Fruit fly (Drosophila melanogaster) whole organism, embryonic: Measurements from ENCODE around the gene CG17207.

Experiments
- CG10267 ChIP-seq: fragments of 200-800 bp; sonication (Bioruptor generic); optimal IDR thresholded peaks from 2 replicates; lab custom pipeline; 2018; ENCODE audit warnings: missing biosample characterization, mild to moderate bottlenecking, missing genetic modification characterization, moderate library complexity
- CG10979 ChIP-seq: fragments of 200-800 bp; sonication (Bioruptor generic); optimal IDR thresholded peaks from 2 replicates; lab custom pipeline; 2018; ENCODE audit warnings: missing biosample characterization, mild to moderate bottlenecking, missing genetic modification characterization, moderate library complexity
- CG14441 ChIP-seq: fragments of 200-800 bp; sonication (Bioruptor generic); IDR thresholded peaks from 2 replicates; pipeline ENCODE4 v1.3.6; 2022; ENCODE audit warnings: missing biosample characterization, missing genetic modification characterization
- CG1602 ChIP-seq: fragments of 200-800 bp; sonication (Bioruptor generic); optimal IDR thresholded peaks from 3 replicates; lab custom pipeline; 2016; ENCODE audit warnings: missing biosample characterization, missing genetic modification characterization
- CG17186 ChIP-seq: fragments of 200-800 bp; sonication (Bioruptor generic); optimal IDR thresholded peaks from 3 replicates; lab custom pipeline; 2017; ENCODE audit warnings: missing biosample characterization, missing genetic modification reagents, missing genetic modification characterization
- CG18619 ChIP-seq: fragments of 200-800 bp; sonication (Bioruptor generic); optimal IDR thresholded peaks from 3 replicates; lab custom pipeline; 2017; ENCODE audit warnings: missing biosample characterization, mild to moderate bottlenecking, missing genetic modification characterization
- CG2202 ChIP-seq: fragments of 200-800 bp; sonication (Bioruptor generic); optimal IDR thresholded peaks from 2 replicates; lab custom pipeline; 2018; ENCODE audit warnings: missing biosample characterization, mild to moderate bottlenecking, missing genetic modification characterization
- CG2875 ChIP-seq: fragments of 200-800 bp; sonication (Bioruptor generic); optimal IDR thresholded peaks from 2 replicates; lab custom pipeline; 2017; ENCODE audit warnings: missing biosample characterization, mild to moderate bottlenecking, missing genetic modification characterization, missing genetic modification reagents
- CG30020 ChIP-seq: fragments of 200-800 bp; optimal IDR thresholded peaks from 2 replicates; lab custom pipeline; 2019; ENCODE audit warnings: missing biosample characterization, mild to moderate bottlenecking, missing genetic modification characterization, moderate library complexity
- CG3847 ChIP-seq: fragments of 200-800 bp; sonication (Bioruptor generic); IDR thresholded peaks from 2 replicates; pipeline ENCODE4 v1.3.6; 2022; ENCODE audit warnings: missing biosample characterization, missing genetic modification characterization
- CG43689 ChIP-seq: fragments of 200-800 bp; sonication (Bioruptor generic); IDR thresholded peaks from 2 replicates; pipeline ENCODE4 v1.3.6; 2022; ENCODE audit warnings: missing biosample characterization, missing genetic modification characterization
- CG4730 ChIP-seq: fragments of 200-800 bp; sonication (Bioruptor generic); IDR thresholded peaks from 2 replicates; pipeline ENCODE4 v1.3.6; 2022; ENCODE audit warnings: missing biosample characterization, missing genetic modification characterization
- CG6791 ChIP-seq: fragments of 200-800 bp; sonication (Bioruptor generic); IDR thresholded peaks from 3 replicates; pipeline ENCODE4 v1.3.6; 2022; ENCODE audit warnings: missing biosample characterization, missing genetic modification characterization; ENCODE audit not compliant: partially characterized antibody
- CG8359 ChIP-seq: fragments of 200-800 bp; sonication (Bioruptor generic); optimal IDR thresholded peaks from 2 replicates; lab custom pipeline; 2017; ENCODE audit warnings: missing biosample characterization, mild to moderate bottlenecking, missing genetic modification characterization, borderline replicate concordance
- CG9797 ChIP-seq: fragments of 200-800 bp; sonication (Bioruptor generic); optimal IDR thresholded peaks from 3 replicates; lab custom pipeline; 2018; ENCODE audit warnings: missing biosample characterization, mild to moderate bottlenecking, missing genetic modification characterization
- CG9876 ChIP-seq: fragments of 200-800 bp; sonication (Bioruptor generic); optimal IDR thresholded peaks from 2 replicates; lab custom pipeline; 2016; ENCODE audit warnings: missing biosample characterization, missing genetic modification characterization
- E2f2 ChIP-seq: fragments of 200-800 bp; sonication (Bioruptor generic); IDR thresholded peaks from 2 replicates; pipeline ENCODE4 v1.3.6; 2022; ENCODE audit warnings: missing biosample characterization, missing genetic modification characterization
- Gsc ChIP-seq: fragments of 200-800 bp; sonication (Bioruptor generic); IDR thresholded peaks from 2 replicates; pipeline ENCODE4 v1.3.6; 2022; ENCODE audit warnings: missing biosample characterization, missing genetic modification characterization
- HHEX ChIP-seq: fragments of 200-800 bp; sonication (Bioruptor generic); optimal IDR thresholded peaks from 3 replicates; lab custom pipeline; 2017; ENCODE audit warnings: missing biosample characterization, mild to moderate bottlenecking, missing genetic modification characterization, missing genetic modification reagents
- Hand ChIP-seq: fragments of 200-800 bp; sonication (Bioruptor generic); optimal IDR thresholded peaks from 2 replicates; lab custom pipeline; 2017; ENCODE audit warnings: mild to moderate bottlenecking, missing biosample characterization, missing genetic modification reagents, missing genetic modification characterization
- Hsf ChIP-seq: fragments of 200-800 bp; sonication (Bioruptor generic); optimal IDR thresholded peaks from 3 replicates; lab custom pipeline; 2016; ENCODE audit warnings: missing biosample characterization, missing genetic modification characterization
- Ptx1 ChIP-seq: fragments of 200-800 bp; sonication (Bioruptor generic); IDR thresholded peaks from 2 replicates; pipeline ENCODE4 v1.3.6; 2022; ENCODE audit warnings: missing biosample characterization, missing genetic modification characterization
- Scr ChIP-seq: fragments of 200-800 bp; sonication (Bioruptor generic); IDR thresholded peaks from 2 replicates; pipeline ENCODE4 v1.3.6; 2022; ENCODE audit warnings: missing biosample characterization, missing genetic modification characterization; ENCODE audit not compliant: partially characterized antibody
- Six4 ChIP-seq: fragments of 200-800 bp; sonication (Bioruptor generic); optimal IDR thresholded peaks from 2 replicates; lab custom pipeline; 2016; ENCODE audit warnings: missing biosample characterization, missing genetic modification characterization
- Ssrp ChIP-seq: fragments of 200-800 bp; sonication (Bioruptor generic); optimal IDR thresholded peaks from 2 replicates; lab custom pipeline; 2018; ENCODE audit warnings: missing biosample characterization, mild to moderate bottlenecking, missing genetic modification characterization, moderate library complexity
- YL-1 ChIP-seq: fragments of 200-800 bp; sonication (Bioruptor generic); optimal IDR thresholded peaks from 3 replicates; lab custom pipeline; 2017; ENCODE audit warnings: missing biosample characterization, mild to moderate bottlenecking, missing genetic modification characterization
- ac ChIP-seq: fragments of 200-800 bp; sonication (Bioruptor generic); optimal IDR thresholded peaks from 3 replicates; lab custom pipeline; 2017; ENCODE audit warnings: missing biosample characterization, mild to moderate bottlenecking, missing genetic modification characterization
- ato ChIP-seq: fragments of 200-800 bp; sonication (Bioruptor generic); IDR thresholded peaks from 2 replicates; pipeline ENCODE4 v1.3.6; 2022; ENCODE audit warnings: missing biosample characterization, missing genetic modification characterization; ENCODE audit not compliant: partially characterized antibody
- btn ChIP-seq: fragments of 200-800 bp; sonication (Bioruptor generic); optimal IDR thresholded peaks from 2 replicates; lab custom pipeline; 2016; ENCODE audit warnings: missing biosample characterization, missing genetic modification characterization
- crol ChIP-seq: fragments of 200-800 bp; sonication (Bioruptor generic); IDR thresholded peaks from 2 replicates; pipeline ENCODE4 v1.3.6; 2022; ENCODE audit warnings: missing biosample characterization, missing genetic modification characterization
- dmrt11E ChIP-seq: fragments of 200-800 bp; sonication (Bioruptor generic); optimal IDR thresholded peaks from 3 replicates; lab custom pipeline; 2018; ENCODE audit warnings: missing biosample characterization, mild to moderate bottlenecking, missing genetic modification characterization, moderate library complexity
- dysf ChIP-seq: fragments of 200-800 bp; sonication (Bioruptor generic); IDR thresholded peaks from 3 replicates; pipeline ENCODE4 v1.3.6; 2022; ENCODE audit warnings: missing biosample characterization, missing genetic modification characterization
- ems ChIP-seq: fragments of 200-800 bp; sonication (Bioruptor generic); optimal IDR thresholded peaks from 3 replicates; lab custom pipeline; 2016; ENCODE audit warnings: missing biosample characterization, missing genetic modification characterization
- gsb-n ChIP-seq: fragments of 200-800 bp; sonication (Bioruptor generic); optimal IDR thresholded peaks from 3 replicates; lab custom pipeline; 2018; ENCODE audit warnings: missing biosample characterization, mild to moderate bottlenecking, missing genetic modification characterization
- h ChIP-seq: fragments of >200 bp; optimal IDR thresholded peaks from 2 replicates; lab custom pipeline; 2017
- hb ChIP-seq: fragments of 200-800 bp; sonication (Bioruptor generic); IDR thresholded peaks from 3 replicates; pipeline ENCODE4 v1.3.6; 2022; ENCODE audit warnings: missing biosample characterization, missing genetic modification characterization; ENCODE audit not compliant: partially characterized antibody
- jing ChIP-seq: fragments of 200-800 bp; sonication (Bioruptor generic); optimal IDR thresholded peaks from 2 replicates; lab custom pipeline; 2018; ENCODE audit warnings: missing biosample characterization, mild to moderate bottlenecking, missing genetic modification characterization
- kah ChIP-seq: fragments of 200-800 bp; sonication (Bioruptor generic); optimal IDR thresholded peaks from 2 replicates; lab custom pipeline; 2018; ENCODE audit warnings: missing biosample characterization, mild to moderate bottlenecking, missing genetic modification characterization
- ken ChIP-seq: fragments of 200-800 bp; sonication (Bioruptor generic); IDR thresholded peaks from 3 replicates; pipeline ENCODE4 v1.3.6; 2022; ENCODE audit warnings: missing biosample characterization, missing genetic modification characterization
- lilli ChIP-seq: fragments of 200-800 bp; sonication (Bioruptor generic); optimal IDR thresholded peaks from 3 replicates; lab custom pipeline; 2016; ENCODE audit warnings: missing biosample characterization, missing genetic modification characterization
- lmd ChIP-seq: fragments of 200-800 bp; sonication (Bioruptor generic); IDR thresholded peaks from 2 replicates; pipeline ENCODE4 v1.3.6; 2022; ENCODE audit warnings: missing biosample characterization, missing genetic modification characterization
- nerfin-2 ChIP-seq: fragments of 200-800 bp; sonication (Bioruptor generic); IDR thresholded peaks from 2 replicates; pipeline ENCODE4 v1.3.6; 2022; ENCODE audit warnings: missing biosample characterization, missing genetic modification characterization; ENCODE audit not compliant: partially characterized antibody
- otp ChIP-seq: fragments of 200-800 bp; sonication (Bioruptor generic); IDR thresholded peaks from 3 replicates; pipeline ENCODE4, ENCODE4 v1.3.6; 2022; ENCODE audit warnings: missing biosample characterization, missing genetic modification characterization
- pho ChIP-seq: fragments of 200-800 bp; sonication (Bioruptor generic); optimal IDR thresholded peaks from 2 replicates; lab custom pipeline; 2016; ENCODE audit warnings: missing biosample characterization, missing genetic modification characterization
- prd ChIP-seq, 3 experiments: fragments of >200 bp in 2 of 3; fragments of 200-800 bp in 1 of 3; sonication (Bioruptor generic) in 1 of 3; optimal IDR thresholded peaks in 2 of 3; IDR thresholded peaks in 1 of 3; 2 replicates in 2 of 3; 3 replicates in 1 of 3; pipeline versions ENCODE4 v1.3.6 to Lab custom; 2017 to 2022; ENCODE audit warnings: missing biosample characterization in 1 of 3, missing genetic modification characterization in 1 of 3
- pros ChIP-seq: fragments of 200-800 bp; sonication (Bioruptor generic); optimal IDR thresholded peaks from 3 replicates; lab custom pipeline; 2019; ENCODE audit warnings: missing biosample characterization, mild to moderate bottlenecking, missing genetic modification characterization, moderate library complexity
- sob ChIP-seq: fragments of 200-800 bp; sonication (Bioruptor generic); IDR thresholded peaks from 2 replicates; pipeline ENCODE4 v1.3.6; 2022; ENCODE audit warnings: missing biosample characterization, missing genetic modification characterization
- ttk ChIP-seq: fragments of 200-800 bp; sonication (Bioruptor generic); IDR thresholded peaks from 2 replicates; pipeline ENCODE4 v2.1.2; 2022; ENCODE audit warnings: missing biosample characterization, missing genetic modification characterization
- tup ChIP-seq: fragments of 200-800 bp; sonication (Bioruptor generic); optimal IDR thresholded peaks from 2 replicates; lab custom pipeline; 2016; ENCODE audit warnings: missing biosample characterization, mild to moderate bottlenecking, missing genetic modification characterization, moderate library complexity
- vfl ChIP-seq: fragments of 200-800 bp; sonication (Bioruptor generic); optimal IDR thresholded peaks from 2 replicates; lab custom pipeline; 2016; ENCODE audit warnings: missing biosample characterization, missing genetic modification characterization

CG17207 gene

dm6 chr3R:12448889-12449314 is 10.0 kb upstream of the CG17207 start, which contains the start of gene CG18549 (continued):
- TF ChIP-seq ac (GFP tag; lab: Kevin White, UChicago), result peak; percentile 98
- peak; percentile 99 for TF ChIP-seq Gsc (GFP tag; lab: Robert Waterston, UW)
- peak; percentile 100 for TF ChIP-seq HHEX (GFP tag; lab: Kevin White, UChicago)
- peak; percentile 97 for TF ChIP-seq CG8359 (GFP tag; lab: Kevin White, UChicago)
- TF ChIP-seq lmd (GFP tag; lab: Robert Waterston, UW), result peak; percentile 100
- peak; percentile 100 for TF ChIP-seq Ssrp (tag; lab: Kevin White, UChicago)
- peak; percentile 85 for TF ChIP-seq Scr
- TF ChIP-seq CG2875, result peak; percentile 100
- peak; percentile 100 for TF ChIP-seq CG2202 (tag; lab: Kevin White, UChicago)
- TF ChIP-seq dmrt11E (tag; lab: Kevin White, UChicago), result peak; percentile 100
- TF ChIP-seq pros (GFP tag; lab: Kevin White, UChicago), result peak; percentile 90
- no peak for TF ChIP-seq prd (optimal IDR thresholded peaks at IDR 0.05; lab: Kevin White, UChicago)
- TF ChIP-seq prd (GFP tag; IDR thresholded peaks at IDR 0.05; lab: Robert Waterston, UW), result peak; percentile 100
- peak; percentile 100 for TF ChIP-seq ken (GFP tag; lab: Robert Waterston, UW)
- TF ChIP-seq CG17186, result peak; percentile 96
- TF ChIP-seq Hsf, result peak; percentile 100
- TF ChIP-seq kah (GFP tag; lab: Kevin White, UChicago), result peak; percentile 99
- peak; percentile 64; the same call in 1 of the 2 replicates for TF ChIP-seq nerfin-2 (GFP tag; lab: Robert Waterston, UW)
- TF ChIP-seq tup (GFP tag; lab: Kevin White, UChicago), result peak; percentile 99
- TF ChIP-seq E2f2 (GFP tag; lab: Robert Waterston, UW), result peak; percentile 98
- TF ChIP-seq Hand (GFP tag; lab: Kevin White, UChicago), result peak; percentile 99
- TF ChIP-seq pho, result peak; percentile 99
- no peak for TF ChIP-seq h
- TF ChIP-seq ttk (GFP tag; lab: Robert Waterston, UW), result peak; percentile 100
- peak; percentile 94 for TF ChIP-seq CG30020 (tag; lab: Kevin White, UChicago)
- peak; percentile 100 for TF ChIP-seq CG3847 (GFP tag; lab: Robert Waterston, UW)
- peak; percentile 89 for TF ChIP-seq crol (GFP tag; lab: Robert Waterston, UW)
- TF ChIP-seq CG14441 (GFP tag; lab: Robert Waterston, UW), result peak; percentile 100
- TF ChIP-seq CG9797 (GFP tag; lab: Kevin White, UChicago), result peak; percentile 80
- peak; percentile 99 for TF ChIP-seq Six4 (GFP tag; lab: Kevin White, UChicago)
- TF ChIP-seq btn (GFP tag; lab: Kevin White, UChicago), result peak; percentile 99
- TF ChIP-seq CG10267 (tag; lab: Kevin White, UChicago), result peak; percentile 100
- TF ChIP-seq CG9876, result peak; percentile 96
- TF ChIP-seq CG4730 (GFP tag; lab: Robert Waterston, UW), result peak; percentile 100
- peak; percentile 100 for TF ChIP-seq sob (GFP tag; lab: Robert Waterston, UW)
- peak; percentile 100 for TF ChIP-seq CG18619 (GFP tag; lab: Kevin White, UChicago)
- peak; percentile 100 for TF ChIP-seq Ptx1 (GFP tag; lab: Robert Waterston, UW)
- peak; percentile 100 for TF ChIP-seq lilli (GFP tag; lab: Kevin White, UChicago)
- peak; percentile 100 for TF ChIP-seq YL-1 (GFP tag; lab: Kevin White, UChicago)
- TF ChIP-seq CG6791, result peak; percentile 81
- peak; percentile 99 for TF ChIP-seq CG43689 (GFP tag; lab: Robert Waterston, UW)
- peak; percentile 99 for TF ChIP-seq vfl (GFP tag; lab: Kevin White, UChicago)
- peak; percentile 71 for TF ChIP-seq ato (GFP tag; lab: Robert Waterston, UW)
- peak; percentile 72; the same call in 2 of the 3 replicates for TF ChIP-seq hb (GFP tag; lab: Robert Waterston, UW)
- TF ChIP-seq dysf (GFP tag; lab: Robert Waterston, UW), result peak; percentile 100
- peak; percentile 100 for TF ChIP-seq CG10979 (tag; lab: Kevin White, UChicago)
- TF ChIP-seq gsb-n (tag; lab: Kevin White, UChicago), result peak; percentile 100
- peak; percentile 100 for TF ChIP-seq otp (GFP tag; lab: Robert Waterston, UW)
- TF ChIP-seq jing (GFP tag; lab: Kevin White, UChicago), result peak; percentile 99
- TF ChIP-seq ems (GFP tag; lab: Kevin White, UChicago), result peak; percentile 100
- peak; percentile 100 for TF ChIP-seq CG1602 (GFP tag; lab: Kevin White, UChicago)
